Worm (Caenorhabditis elegans) whole organism, midembryonic: ENCODE measurements around the gene F26F2.13.

Experiments used
- flt-1 ChIP-seq: fragments of 200-800 bp; sonication (Bioruptor generic); IDR thresholded peaks from 2 replicates; pipeline ENCODE4 v1.3.6; 2022; ENCODE audit warnings: missing genetic modification characterization, missing compliant biosample characterization
- ref-1 ChIP-seq: fragments of 200-800 bp; sonication (Bioruptor generic); conservative IDR thresholded peaks from 2 replicates; pipeline ENCODE4 v1.3.6; 2022; ENCODE audit warnings: missing genetic modification reagents, missing genetic modification characterization, missing compliant biosample characterization

DNA sequence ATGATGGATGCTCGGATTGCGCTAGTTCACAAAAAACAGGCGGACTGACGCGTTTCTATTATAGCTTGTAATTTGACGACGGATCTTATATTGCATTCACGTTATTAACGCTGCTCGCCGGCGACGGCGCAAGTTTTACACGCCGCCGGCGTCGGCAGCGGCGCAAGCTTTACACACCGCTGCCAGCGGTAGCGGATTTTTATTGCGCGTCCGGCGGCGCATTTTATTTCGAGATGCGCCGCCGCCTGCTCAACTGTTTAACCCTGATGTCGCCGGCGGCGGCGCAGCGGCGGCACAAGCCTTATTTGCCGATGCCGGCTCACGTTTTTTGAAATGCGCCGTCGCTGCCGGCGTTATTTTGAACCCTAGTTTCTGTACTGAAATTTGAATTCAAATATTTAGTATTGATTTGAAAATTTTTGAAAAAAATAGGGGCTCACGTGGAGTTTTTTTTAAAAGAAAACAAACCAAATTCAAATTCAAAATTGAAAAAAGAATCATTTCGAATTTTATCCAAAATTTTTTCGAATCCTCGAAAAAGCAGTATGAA is 40.5 kb downstream of the F26F2.13 start, which contains the start of gene ttr-57:
- TF ChIP-seq flt-1 (GFP tag; lab: Robert Waterston, UW) (no peak), ref-1 (no peak)
